Fruit fly (Drosophila melanogaster) whole organism, embryonic: ENCODE results near the gene Gdi.

Experiments
- Asciz ChIP-seq: fragments of 200-800 bp; sonication (Bioruptor generic); optimal IDR thresholded peaks from 2 replicates; lab custom pipeline; 2017; ENCODE audit warnings: missing biosample characterization, mild to moderate bottlenecking, missing genetic modification characterization, missing genetic modification reagents
- Atf6 ChIP-seq: fragments of 200-800 bp; sonication (Bioruptor generic); IDR thresholded peaks from 2 replicates; pipeline ENCODE4 v1.3.6; 2022; ENCODE audit warnings: missing biosample characterization, missing genetic modification characterization
- BEAF-32 ChIP-seq: fragments of 200-800 bp; sonication (Bioruptor generic); optimal IDR thresholded peaks from 3 replicates; lab custom pipeline; 2017; ENCODE audit warnings: missing biosample characterization, missing genetic modification characterization, mild to moderate bottlenecking, moderate library complexity, missing genetic modification reagents
- Bgb ChIP-seq: fragments of 200-800 bp; sonication (Bioruptor generic); IDR thresholded peaks from 2 replicates; pipeline ENCODE4 v1.3.6; 2022; ENCODE audit warnings: missing biosample characterization, missing genetic modification characterization; ENCODE audit not compliant: partially characterized antibody
- CG11504 ChIP-seq: fragments of 200-800 bp; sonication (Bioruptor generic); optimal IDR thresholded peaks from 3 replicates; lab custom pipeline; 2019; ENCODE audit warnings: missing biosample characterization, mild to moderate bottlenecking, missing genetic modification characterization, moderate library complexity
- CG11696 ChIP-seq: fragments of 200-800 bp; sonication (Bioruptor generic); IDR thresholded peaks from 2 replicates; pipeline ENCODE4 v1.3.6; 2022; ENCODE audit warnings: missing biosample characterization, missing genetic modification characterization
- CG13287 ChIP-seq: fragments of 200-800 bp; sonication (Bioruptor generic); IDR thresholded peaks from 2 replicates; pipeline ENCODE4 v1.3.6; 2022; ENCODE audit warnings: missing biosample characterization, missing genetic modification characterization; ENCODE audit not compliant: partially characterized antibody
- CG13296 ChIP-seq: fragments of 200-800 bp; sonication (Bioruptor generic); optimal IDR thresholded peaks from 3 replicates; lab custom pipeline; 2018; ENCODE audit warnings: missing biosample characterization, mild to moderate bottlenecking, missing genetic modification characterization
- CG14667 ChIP-seq: fragments of 200-800 bp; sonication (Bioruptor generic); IDR thresholded peaks from 2 replicates; pipeline ENCODE4 v1.3.6; 2022; ENCODE audit warnings: missing biosample characterization, missing genetic modification characterization
- CG15073 ChIP-seq: fragments of 200-800 bp; sonication (Bioruptor generic); optimal IDR thresholded peaks from 2 replicates; lab custom pipeline; 2016; ENCODE audit warnings: missing biosample characterization, missing genetic modification characterization
- CG15514 ChIP-seq: fragments of 200-800 bp; sonication (Bioruptor generic); optimal IDR thresholded peaks from 3 replicates; lab custom pipeline; 2017; ENCODE audit warnings: missing biosample characterization, missing genetic modification characterization, mild to moderate bottlenecking, moderate library complexity, missing genetic modification reagents
- CG15601 ChIP-seq: fragments of 200-800 bp; sonication (Bioruptor generic); optimal IDR thresholded peaks from 3 replicates; lab custom pipeline; 2019; ENCODE audit warnings: missing biosample characterization, mild to moderate bottlenecking, missing genetic modification characterization, moderate library complexity
- CG17385 ChIP-seq: fragments of 200-800 bp; sonication (Bioruptor generic); optimal IDR thresholded peaks from 3 replicates; lab custom pipeline; 2018; ENCODE audit warnings: missing biosample characterization, mild to moderate bottlenecking, missing genetic modification characterization
- CG42726 ChIP-seq: fragments of 200-800 bp; sonication (Bioruptor generic); IDR thresholded peaks from 2 replicates; pipeline ENCODE4 v1.3.6; 2022; ENCODE audit warnings: missing biosample characterization, missing genetic modification characterization; ENCODE audit not compliant: partially characterized antibody
- CG4328 ChIP-seq: fragments of 200-800 bp; sonication (Bioruptor generic); optimal IDR thresholded peaks from 3 replicates; lab custom pipeline; 2017; ENCODE audit warnings: missing biosample characterization, missing genetic modification reagents, missing genetic modification characterization
- CG4360 ChIP-seq: fragments of 200-800 bp; sonication (Bioruptor generic); IDR thresholded peaks from 2 replicates; pipeline ENCODE4 v1.3.6; 2022; ENCODE audit warnings: missing biosample characterization, missing genetic modification characterization
- CG8388 ChIP-seq: fragments of 200-800 bp; sonication (Bioruptor generic); optimal IDR thresholded peaks from 2 replicates; lab custom pipeline; 2019; ENCODE audit warnings: missing biosample characterization, mild to moderate bottlenecking, missing genetic modification characterization, moderate library complexity
- CG9797 ChIP-seq: fragments of 200-800 bp; sonication (Bioruptor generic); optimal IDR thresholded peaks from 3 replicates; lab custom pipeline; 2018; ENCODE audit warnings: missing biosample characterization, mild to moderate bottlenecking, missing genetic modification characterization
- CTCF ChIP-seq: fragments of 200-800 bp; sonication (Bioruptor generic); optimal IDR thresholded peaks from 2 replicates; lab custom pipeline; 2017; ENCODE audit warnings: missing biosample characterization, mild to moderate bottlenecking, missing genetic modification characterization, moderate library complexity
- Dad ChIP-seq: fragments of 200-800 bp; sonication (Bioruptor generic); optimal IDR thresholded peaks from 3 replicates; lab custom pipeline; 2016; ENCODE audit warnings: missing biosample characterization, missing genetic modification characterization
- Deaf1 ChIP-seq: fragments of 200-800 bp; optimal IDR thresholded peaks from 3 replicates; lab custom pipeline; 2019; ENCODE audit warnings: missing biosample characterization, mild to moderate bottlenecking, missing genetic modification characterization, moderate library complexity
- Hmr ChIP-seq: fragments of 200-800 bp; sonication (Bioruptor generic); optimal IDR thresholded peaks from 3 replicates; lab custom pipeline; 2017; ENCODE audit warnings: mild to moderate bottlenecking, missing biosample characterization, missing genetic modification reagents, missing genetic modification characterization
- Hr51 ChIP-seq, 2 experiments: fragments of 200-800 bp; sonication (Bioruptor generic); optimal IDR thresholded peaks; 2 replicates in 1 of 2; 3 replicates in 1 of 2; lab custom pipeline; 2016 to 2018; ENCODE audit warnings: missing biosample characterization in 2 of 2, missing genetic modification characterization in 2 of 2, mild to moderate bottlenecking in 1 of 2, moderate library complexity in 1 of 2
- MESR4 ChIP-seq: fragments of 200-800 bp; sonication (Bioruptor generic); optimal IDR thresholded peaks from 2 replicates; lab custom pipeline; 2018; ENCODE audit warnings: missing biosample characterization, mild to moderate bottlenecking, missing genetic modification characterization, moderate library complexity
- Med ChIP-seq: fragments of 200-800 bp; sonication (Bioruptor generic); peaks from one replicate; lab custom pipeline; 2016; ENCODE audit warnings: missing biosample characterization, missing genetic modification characterization, mild to moderate bottlenecking, inconsistent platforms, moderate library complexity
- Mrtf ChIP-seq: fragments of 200-800 bp; sonication (Bioruptor generic); IDR thresholded peaks from 3 replicates; pipeline ENCODE4 v1.3.6; 2022; ENCODE audit warnings: missing biosample characterization, missing genetic modification characterization
- Pdp1 ChIP-seq, 2 experiments: fragments of 200-800 bp; sonication (Bioruptor generic); optimal IDR thresholded peaks; 3 replicates each; lab custom pipeline; 2016; ENCODE audit warnings: missing biosample characterization in 2 of 2, missing genetic modification characterization in 2 of 2, mild to moderate bottlenecking in 1 of 2, moderate library complexity in 1 of 2
- Ravus ChIP-seq: fragments of 200-800 bp; sonication (Bioruptor generic); IDR thresholded peaks from 2 replicates; pipeline ENCODE4 v1.3.6; 2022; ENCODE audit warnings: missing biosample characterization, missing genetic modification characterization
- Rfx ChIP-seq: fragments of 200-800 bp; sonication (Bioruptor generic); IDR thresholded peaks from 2 replicates; pipeline ENCODE4 v1.3.6; 2022; ENCODE audit warnings: missing biosample characterization, missing genetic modification characterization
- Rx ChIP-seq: fragments of 200-800 bp; sonication (Bioruptor generic); IDR thresholded peaks from 2 replicates; pipeline ENCODE4 v1.3.6; 2022; ENCODE audit warnings: missing biosample characterization, missing genetic modification characterization
- Sox102F ChIP-seq: fragments of 200-800 bp; sonication (Bioruptor generic); optimal IDR thresholded peaks from 2 replicates; lab custom pipeline; 2018; ENCODE audit warnings: missing biosample characterization, mild to moderate bottlenecking, missing genetic modification characterization, moderate library complexity
- Stat92E ChIP-seq, 3 experiments: fragments of >200 bp in 2 of 3; fragments of 200-800 bp in 1 of 3; sonication (Bioruptor generic) in 1 of 3; optimal IDR thresholded peaks; 2 replicates each; lab custom pipeline; 2017 to 2019; ENCODE audit warnings: missing biosample characterization in 3 of 3, missing genetic modification characterization in 3 of 3, mild to moderate bottlenecking in 1 of 3, moderate library complexity in 1 of 3
- YL-1 ChIP-seq: fragments of 200-800 bp; sonication (Bioruptor generic); optimal IDR thresholded peaks from 3 replicates; lab custom pipeline; 2017; ENCODE audit warnings: missing biosample characterization, mild to moderate bottlenecking, missing genetic modification characterization
- amos ChIP-seq: fragments of 200-800 bp; sonication (Bioruptor generic); IDR thresholded peaks from 2 replicates; pipeline ENCODE4 v1.3.6; 2022; ENCODE audit warnings: missing biosample characterization, missing genetic modification characterization; ENCODE audit not compliant: partially characterized antibody
- crp ChIP-seq, 2 experiments: fragments of 200-800 bp; sonication (Bioruptor generic); optimal IDR thresholded peaks; 2 replicates in 1 of 2; 3 replicates in 1 of 2; lab custom pipeline; 2017; ENCODE audit warnings: missing biosample characterization in 2 of 2, missing genetic modification characterization in 2 of 2, mild to moderate bottlenecking in 1 of 2, moderate library complexity in 1 of 2
- cwo ChIP-seq: fragments of 200-800 bp; sonication (Bioruptor generic); optimal IDR thresholded peaks from 3 replicates; lab custom pipeline; 2017; ENCODE audit warnings: missing biosample characterization, missing genetic modification characterization, mild to moderate bottlenecking, moderate library complexity, missing genetic modification reagents
- eve ChIP-seq, 2 experiments: fragments of >200 bp; optimal IDR thresholded peaks; 2 replicates each; lab custom pipeline; 2017; ENCODE audit warnings: missing biosample characterization in 2 of 2, missing genetic modification characterization in 2 of 2
- ham ChIP-seq: fragments of 200-800 bp; sonication (Bioruptor generic); IDR thresholded peaks from 2 replicates; pipeline ENCODE4 v1.3.6; 2022; ENCODE audit warnings: missing biosample characterization, missing genetic modification characterization
- hkb ChIP-seq, 2 experiments: fragments of 200-800 bp in 1 of 2; fragments of >200 bp in 1 of 2; sonication (Bioruptor generic) in 1 of 2; IDR thresholded peaks in 1 of 2; optimal IDR thresholded peaks in 1 of 2; 2 replicates each; pipeline versions ENCODE4 v1.3.6 to Lab custom; 2017 to 2022; ENCODE audit warnings: missing biosample characterization in 1 of 2, missing genetic modification characterization in 1 of 2
- nerfin-1 ChIP-seq: fragments of 200-800 bp; sonication (Bioruptor generic); optimal IDR thresholded peaks from 3 replicates; lab custom pipeline; 2019; ENCODE audit warnings: missing biosample characterization, mild to moderate bottlenecking, missing genetic modification characterization, moderate library complexity
- odd ChIP-seq: fragments of 200-800 bp; sonication (Bioruptor generic); optimal IDR thresholded peaks from 2 replicates; lab custom pipeline; 2017; ENCODE audit warnings: missing biosample characterization, mild to moderate bottlenecking, missing genetic modification characterization
- rib ChIP-seq: fragments of 200-800 bp; sonication (Bioruptor generic); IDR thresholded peaks from 2 replicates; pipeline ENCODE4 v1.3.6; 2022; ENCODE audit warnings: missing biosample characterization, missing genetic modification characterization
- sd ChIP-seq: fragments of 200-800 bp; sonication (Bioruptor generic); optimal IDR thresholded peaks from 3 replicates; lab custom pipeline; 2018; ENCODE audit warnings: missing biosample characterization, mild to moderate bottlenecking, missing genetic modification characterization, moderate library complexity
- yki ChIP-seq: fragments of >200 bp; optimal IDR thresholded peaks from 3 replicates; lab custom pipeline; 2018

Gdi gene

dm6 chr2L:9496378-9497284, 2.0 kb upstream of the Gdi start (continued):
- TF ChIP-seq Mrtf (GFP tag; lab: Robert Waterston, UW) (no peak), Med (GFP tag; lab: Kevin White, UChicago) (peak; percentile 85), Rfx (GFP tag; lab: Robert Waterston, UW) (no peak), Ravus (GFP tag; lab: Robert Waterston, UW) (no peak), CTCF (no peak), CG11696 (GFP tag; lab: Robert Waterston, UW) (0 out of 2 replicates have a peak, but pooled peaks have one; percentile 27)

dm6 chr2L:9495870-9496269, 1.2 kb upstream of the Gdi start:
- TF ChIP-seq Stat92E (GFP tag; optimal IDR thresholded peaks at IDR 0.05; lab: Kevin White, UChicago) (peak in 1 of 3 experiments; percentile 4), CG4328 (GFP tag; lab: Kevin White, UChicago) (no peak), CG4360 (peak; percentile 74), Hr51 (GFP tag; optimal IDR thresholded peaks at IDR 0.05; lab: Kevin White, UChicago) (no peak), eve (GFP tag; optimal IDR thresholded peaks at IDR 0.05; lab: Kevin White, UChicago) (peak in 1 of 2 experiments; percentile 49), CG11504 (tag; lab: Kevin White, UChicago) (peak; percentile 79), nerfin-1 (tag; lab: Kevin White, UChicago) (peak; percentile 3), Pdp1 (GFP tag; optimal IDR thresholded peaks at IDR 0.05; lab: Kevin White, UChicago) (peak in 1 of 2 experiments; percentile 7), crp (GFP tag; optimal IDR thresholded peaks at IDR 0.05; lab: Kevin White, UChicago) (no peak), CG8388 (GFP tag; lab: Kevin White, UChicago) (no peak), Rx (GFP tag; lab: Robert Waterston, UW) (no peak), Dad (no peak), Sox102F (GFP tag; lab: Kevin White, UChicago) (no peak), ham (GFP tag; lab: Robert Waterston, UW) (no peak), yki (no peak)

- TF ChIP-seq Deaf1 (tag; lab: Kevin White, UChicago) (peak; percentile 91), cwo (GFP tag; lab: Kevin White, UChicago) (peak; percentile 16), amos (GFP tag; lab: Robert Waterston, UW) (peak; percentile 52; the same call in 1 of the 2 replicates), CG15514 (GFP tag; lab: Kevin White, UChicago) (peak; percentile 30), CG42726 (GFP tag; lab: Robert Waterston, UW) (peak; percentile 34; the same call in 1 of the 2 replicates), CG13296 (peak; percentile 6), hkb (optimal IDR thresholded peaks at IDR 0.05; lab: Kevin White, UChicago) (no peak), hkb (GFP tag; IDR thresholded peaks at IDR 0.05; lab: Robert Waterston, UW) (peak; percentile 8; the same call in 1 of the 2 replicates), Hmr (GFP tag; lab: Kevin White, UChicago) (peak; percentile 26), CG13287 (GFP tag; lab: Robert Waterston, UW) (peak; percentile 21), CG17385 (no peak), CG9797 (GFP tag; lab: Kevin White, UChicago) (peak; percentile 49), odd (peak; percentile 10), Atf6 (GFP tag; lab: Robert Waterston, UW) (peak; percentile 52; the same call in 1 of the 2 replicates), rib (GFP tag; lab: Robert Waterston, UW) (0 out of 2 replicates have a peak, but pooled peaks have one; percentile 15), crp (GFP tag; optimal IDR thresholded peaks at IDR 0.05; lab: Kevin White, UChicago) (peak in 1 of 2 experiments; percentile 60), sd (tag; lab: Kevin White, UChicago) (peak; percentile 44), Asciz (GFP tag; lab: Kevin White, UChicago) (peak; percentile 20), Bgb (peak; percentile 32; the same call in 1 of the 2 replicates), CG15073 (GFP tag; lab: Kevin White, UChicago) (no peak), YL-1 (peak; percentile 24), CG15601 (tag; lab: Kevin White, UChicago) (peak; percentile 67), MESR4 (GFP tag; lab: Kevin White, UChicago) (peak; percentile 41), BEAF-32 (peak; percentile 35), CG14667 (no peak)
These were observed 723 bp upstream of the Gdi start, which contains the start of gene CG33298 for dm6 chr2L:9495418-9495779. Gene CG33298 (plus strand): TSS chr2L:9495474.
